Fruit fly (Drosophila melanogaster) whole organism, embryonic: ENCODE data around the gene Ndae1.

Experiments used
- ATbp ChIP-seq: fragments of 200-800 bp; sonication (Bioruptor generic); optimal IDR thresholded peaks from 2 replicates; lab custom pipeline; 2017; ENCODE audit warnings: missing biosample characterization, mild to moderate bottlenecking, missing genetic modification characterization, missing genetic modification reagents
- Aef1 ChIP-seq: fragments of 200-800 bp; sonication (Bioruptor generic); IDR thresholded peaks from 3 replicates; pipeline ENCODE4 v1.3.6; 2022; ENCODE audit warnings: missing biosample characterization, missing genetic modification characterization
- BtbVII ChIP-seq: fragments of 200-800 bp; sonication (Bioruptor generic); optimal IDR thresholded peaks from 3 replicates; lab custom pipeline; 2017; ENCODE audit warnings: missing biosample characterization, mild to moderate bottlenecking, missing genetic modification characterization
- CG11504 ChIP-seq: fragments of 200-800 bp; sonication (Bioruptor generic); optimal IDR thresholded peaks from 3 replicates; lab custom pipeline; 2019; ENCODE audit warnings: missing biosample characterization, mild to moderate bottlenecking, missing genetic modification characterization, moderate library complexity
- CG12744 ChIP-seq: fragments of 200-800 bp; sonication (Bioruptor generic); optimal IDR thresholded peaks from 2 replicates; lab custom pipeline; 2016; ENCODE audit warnings: missing biosample characterization, missing genetic modification characterization
- CG14667 ChIP-seq: fragments of 200-800 bp; sonication (Bioruptor generic); IDR thresholded peaks from 2 replicates; pipeline ENCODE4 v1.3.6; 2022; ENCODE audit warnings: missing biosample characterization, missing genetic modification characterization
- CG15479 ChIP-seq: fragments of 200-800 bp; sonication (Bioruptor generic); optimal IDR thresholded peaks from 3 replicates; lab custom pipeline; 2019; ENCODE audit warnings: missing biosample characterization, mild to moderate bottlenecking, missing genetic modification characterization, moderate library complexity
- CG1603 ChIP-seq: fragments of 200-800 bp; sonication (Bioruptor generic); optimal IDR thresholded peaks from 2 replicates; lab custom pipeline; 2019; ENCODE audit warnings: missing biosample characterization, mild to moderate bottlenecking, missing genetic modification characterization, moderate library complexity
- CG16863 ChIP-seq: fragments of 200-800 bp; sonication (Bioruptor generic); optimal IDR thresholded peaks from 3 replicates; lab custom pipeline; 2016; ENCODE audit warnings: missing biosample characterization, missing genetic modification characterization
- CG17328 ChIP-seq: fragments of 200-800 bp; sonication (Bioruptor generic); IDR thresholded peaks from 2 replicates; pipeline ENCODE4 v1.3.6; 2022; ENCODE audit warnings: missing biosample characterization, missing genetic modification characterization
- CG2712 ChIP-seq: fragments of 200-800 bp; optimal IDR thresholded peaks from 3 replicates; lab custom pipeline; 2019; ENCODE audit warnings: missing biosample characterization, mild to moderate bottlenecking, missing genetic modification characterization, moderate library complexity
- CG7271 ChIP-seq: fragments of 200-800 bp; sonication (Bioruptor generic); optimal IDR thresholded peaks from 2 replicates; lab custom pipeline; 2018; ENCODE audit warnings: missing biosample characterization, mild to moderate bottlenecking, missing genetic modification characterization, moderate library complexity
- CG8765 ChIP-seq: fragments of 200-800 bp; sonication (Bioruptor generic); IDR thresholded peaks from 2 replicates; pipeline ENCODE4 v1.3.6; 2022; ENCODE audit warnings: missing biosample characterization, missing genetic modification characterization
- CG9817 ChIP-seq: fragments of 200-800 bp; sonication (Bioruptor generic); optimal IDR thresholded peaks from 2 replicates; lab custom pipeline; 2018; ENCODE audit warnings: missing biosample characterization, mild to moderate bottlenecking, missing genetic modification characterization, moderate library complexity
- CG9876 ChIP-seq: fragments of 200-800 bp; sonication (Bioruptor generic); optimal IDR thresholded peaks from 2 replicates; lab custom pipeline; 2016; ENCODE audit warnings: missing biosample characterization, missing genetic modification characterization
- Dbx ChIP-seq: fragments of 200-800 bp; sonication (Bioruptor generic); IDR thresholded peaks from 3 replicates; pipeline ENCODE4 v1.3.6; 2022; ENCODE audit warnings: missing biosample characterization, missing genetic modification characterization
- HLHmδ ChIP-seq: fragments of 200-800 bp; sonication (Bioruptor generic); optimal IDR thresholded peaks from 2 replicates; lab custom pipeline; 2018; ENCODE audit warnings: missing biosample characterization, mild to moderate bottlenecking, missing genetic modification characterization, moderate library complexity
- HmgZ ChIP-seq: fragments of 200-800 bp; sonication (Bioruptor generic); optimal IDR thresholded peaks from 2 replicates; lab custom pipeline; 2018; ENCODE audit warnings: missing biosample characterization, mild to moderate bottlenecking, missing genetic modification characterization
- PHDP ChIP-seq: fragments of 200-800 bp; sonication (Bioruptor generic); optimal IDR thresholded peaks from 3 replicates; lab custom pipeline; 2018; ENCODE audit warnings: missing biosample characterization, mild to moderate bottlenecking, missing genetic modification characterization, moderate library complexity
- Ptx1 ChIP-seq: fragments of 200-800 bp; sonication (Bioruptor generic); IDR thresholded peaks from 2 replicates; pipeline ENCODE4 v1.3.6; 2022; ENCODE audit warnings: missing biosample characterization, missing genetic modification characterization
- Rx ChIP-seq: fragments of 200-800 bp; sonication (Bioruptor generic); IDR thresholded peaks from 2 replicates; pipeline ENCODE4 v1.3.6; 2022; ENCODE audit warnings: missing biosample characterization, missing genetic modification characterization
- Sox100B ChIP-seq: fragments of 200-800 bp; sonication (Bioruptor generic); optimal IDR thresholded peaks from 3 replicates; lab custom pipeline; 2018; ENCODE audit warnings: missing biosample characterization, mild to moderate bottlenecking, missing genetic modification characterization
- Sox102F ChIP-seq: fragments of 200-800 bp; sonication (Bioruptor generic); optimal IDR thresholded peaks from 2 replicates; lab custom pipeline; 2018; ENCODE audit warnings: missing biosample characterization, mild to moderate bottlenecking, missing genetic modification characterization, moderate library complexity
- Usf ChIP-seq: fragments of 200-800 bp; sonication (Bioruptor generic); optimal IDR thresholded peaks from 2 replicates; lab custom pipeline; 2017; ENCODE audit warnings: missing genotype, missing biosample characterization, missing genetic modification characterization
- Xrp1 ChIP-seq: fragments of 200-800 bp; sonication (Bioruptor generic); IDR thresholded peaks from 2 replicates; pipeline ENCODE4 v1.3.6; 2022; ENCODE audit warnings: missing biosample characterization, missing genetic modification characterization
- ac ChIP-seq: fragments of 200-800 bp; sonication (Bioruptor generic); optimal IDR thresholded peaks from 3 replicates; lab custom pipeline; 2017; ENCODE audit warnings: missing biosample characterization, mild to moderate bottlenecking, missing genetic modification characterization
- bsh ChIP-seq, 2 experiments: fragments of 200-800 bp; sonication (Bioruptor generic); optimal IDR thresholded peaks; 2 replicates each; lab custom pipeline; 2017 to 2018; ENCODE audit warnings: mild to moderate bottlenecking in 2 of 2, missing biosample characterization in 2 of 2, missing genetic modification characterization in 2 of 2, moderate library complexity in 1 of 2
- cato ChIP-seq: fragments of 200-800 bp; sonication (Bioruptor generic); optimal IDR thresholded peaks from 2 replicates; lab custom pipeline; 2016; ENCODE audit warnings: missing biosample characterization, missing genetic modification characterization, borderline replicate concordance
- chif ChIP-seq, 2 experiments: fragments of 200-800 bp; sonication (Bioruptor generic); optimal IDR thresholded peaks; 3 replicates each; lab custom pipeline; 2016; ENCODE audit warnings: missing biosample characterization in 2 of 2, missing genetic modification characterization in 2 of 2
- chinmo ChIP-seq: fragments of 200-800 bp; sonication (Bioruptor generic); IDR thresholded peaks from 4 replicates; pipeline ENCODE4 v1.3.6; 2022; ENCODE audit warnings: missing biosample characterization, missing genetic modification characterization; ENCODE audit not compliant: partially characterized antibody
- chm ChIP-seq: fragments of 200-800 bp; sonication (Bioruptor generic); IDR thresholded peaks from 2 replicates; pipeline ENCODE4 v1.3.6; 2022; ENCODE audit warnings: missing biosample characterization, missing genetic modification characterization
- ci ChIP-seq: fragments of 200-800 bp; sonication (Bioruptor generic); IDR thresholded peaks from 3 replicates; pipeline ENCODE4 v1.3.6; 2022; ENCODE audit warnings: missing biosample characterization, missing genetic modification characterization
- danr ChIP-seq: fragments of 200-800 bp; sonication (Bioruptor generic); IDR thresholded peaks from 2 replicates; pipeline ENCODE4 v1.3.6; 2022; ENCODE audit warnings: missing biosample characterization, missing genetic modification characterization
- dimm ChIP-seq: fragments of 200-800 bp; sonication (Bioruptor generic); IDR thresholded peaks from 2 replicates; pipeline ENCODE4 v1.3.6; 2022; ENCODE audit warnings: missing biosample characterization, missing genetic modification characterization
- emc ChIP-seq: fragments of 200-800 bp; sonication (Bioruptor generic); optimal IDR thresholded peaks from 2 replicates; lab custom pipeline; 2016; ENCODE audit warnings: missing biosample characterization, missing genetic modification characterization
- gem ChIP-seq: fragments of 200-800 bp; sonication (Bioruptor generic); optimal IDR thresholded peaks from 2 replicates; lab custom pipeline; 2019; ENCODE audit warnings: missing biosample characterization, mild to moderate bottlenecking, missing genetic modification characterization, moderate library complexity
- inv ChIP-seq: fragments of 200-800 bp; sonication (Bioruptor generic); IDR thresholded peaks from 2 replicates; pipeline ENCODE4 v1.3.6; 2022; ENCODE audit warnings: missing biosample characterization, missing genetic modification characterization; ENCODE audit not compliant: partially characterized antibody
- ken ChIP-seq: fragments of 200-800 bp; sonication (Bioruptor generic); IDR thresholded peaks from 3 replicates; pipeline ENCODE4 v1.3.6; 2022; ENCODE audit warnings: missing biosample characterization, missing genetic modification characterization
- mirr ChIP-seq: fragments of 200-800 bp; sonication (Bioruptor generic); optimal IDR thresholded peaks from 3 replicates; lab custom pipeline; 2018; ENCODE audit warnings: missing biosample characterization, mild to moderate bottlenecking, missing genetic modification characterization
- phol ChIP-seq: fragments of 200-800 bp; sonication (Bioruptor generic); optimal IDR thresholded peaks from 3 replicates; lab custom pipeline; 2018; ENCODE audit warnings: missing biosample characterization, mild to moderate bottlenecking, missing genetic modification characterization, moderate library complexity
- rib ChIP-seq: fragments of 200-800 bp; sonication (Bioruptor generic); IDR thresholded peaks from 2 replicates; pipeline ENCODE4 v1.3.6; 2022; ENCODE audit warnings: missing biosample characterization, missing genetic modification characterization
- ro ChIP-seq: fragments of 200-800 bp; sonication (Bioruptor generic); IDR thresholded peaks from 2 replicates; pipeline ENCODE4 v1.3.6; 2022; ENCODE audit warnings: missing biosample characterization, missing genetic modification characterization
- sd ChIP-seq: fragments of 200-800 bp; sonication (Bioruptor generic); optimal IDR thresholded peaks from 3 replicates; lab custom pipeline; 2018; ENCODE audit warnings: missing biosample characterization, mild to moderate bottlenecking, missing genetic modification characterization, moderate library complexity
- sens ChIP-seq: fragments of 200-800 bp; sonication (Bioruptor generic); peaks from one replicate; lab custom pipeline; 2016; ENCODE audit warnings: missing biosample characterization, missing genetic modification characterization
- tin ChIP-seq: fragments of 200-800 bp; sonication (Bioruptor generic); optimal IDR thresholded peaks from 3 replicates; lab custom pipeline; 2016; ENCODE audit warnings: missing biosample characterization, missing genetic modification characterization
- tup ChIP-seq: fragments of 200-800 bp; sonication (Bioruptor generic); optimal IDR thresholded peaks from 2 replicates; lab custom pipeline; 2016; ENCODE audit warnings: missing biosample characterization, mild to moderate bottlenecking, missing genetic modification characterization, moderate library complexity
- zen2 ChIP-seq: fragments of 200-800 bp; sonication (Bioruptor generic); IDR thresholded peaks from 3 replicates; pipeline ENCODE4 v1.3.6; 2022; ENCODE audit warnings: missing biosample characterization, missing genetic modification characterization; ENCODE audit not compliant: partially characterized antibody

Gene Ndae1

dm6 chr2L:7199635-7200110 is 49.5 kb downstream of the Ndae1 start (continued):
- no peak for TF ChIP-seq zen2 (GFP tag; lab: Robert Waterston, UW)
- TF ChIP-seq ac, result no peak
- no peak for TF ChIP-seq phol (tag; lab: Kevin White, UChicago)
- 0 out of 2 replicates have a peak, but pooled peaks have one; percentile 9 for TF ChIP-seq Xrp1 (GFP tag; lab: Robert Waterston, UW)
- TF ChIP-seq sd (tag; lab: Kevin White, UChicago), result peak; percentile 46
- no peak for TF ChIP-seq CG7271
- no peak for TF ChIP-seq CG1603 (tag; lab: Kevin White, UChicago)
- no peak for TF ChIP-seq BtbVII
- peak; percentile 35; the same call in 1 of the 2 replicates for TF ChIP-seq CG17328 (GFP tag; lab: Robert Waterston, UW)
- TF ChIP-seq tup (GFP tag; lab: Kevin White, UChicago), result no peak
- peak; percentile 17 for TF ChIP-seq gem (tag; lab: Kevin White, UChicago)
- no peak for TF ChIP-seq cato
- TF ChIP-seq CG8765 (GFP tag; lab: Robert Waterston, UW), result no peak
- TF ChIP-seq CG11504 (tag; lab: Kevin White, UChicago), result peak; percentile 6
- TF ChIP-seq chinmo (GFP tag; lab: Robert Waterston, UW), result 0 out of 4 replicates have a peak, but pooled peaks have one; percentile 23
- peak; percentile 61 for TF ChIP-seq sens (GFP tag; lab: Kevin White, UChicago)
- no peak for TF ChIP-seq dimm (GFP tag; lab: Robert Waterston, UW)
- no peak for TF ChIP-seq Sox100B
- no peak for TF ChIP-seq Aef1
- no peak for TF ChIP-seq ken (GFP tag; lab: Robert Waterston, UW)
- no peak for TF ChIP-seq ATbp (GFP tag; lab: Kevin White, UChicago)
- no peak for TF ChIP-seq mirr (GFP tag; lab: Kevin White, UChicago)
- TF ChIP-seq CG9817 (tag; lab: Kevin White, UChicago), result no peak
- no peak for TF ChIP-seq emc
- TF ChIP-seq CG9876 (GFP tag; lab: Kevin White, UChicago), result no peak
- TF ChIP-seq HmgZ, result no peak
- no peak for TF ChIP-seq CG16863 (GFP tag; lab: Kevin White, UChicago)
- no peak for TF ChIP-seq ro (GFP tag; lab: Robert Waterston, UW)
- no peak for TF ChIP-seq chif (GFP tag; optimal IDR thresholded peaks at IDR 0.05; lab: Kevin White, UChicago)
- TF ChIP-seq CG12744 (GFP tag; lab: Kevin White, UChicago), result no peak
- TF ChIP-seq Ptx1 (GFP tag; lab: Robert Waterston, UW), result 0 out of 2 replicates have a peak, but pooled peaks have one; percentile 6
- no peak for TF ChIP-seq inv
- no peak for TF ChIP-seq chm (GFP tag; lab: Robert Waterston, UW)
- peak; percentile 0 for TF ChIP-seq HLHmδ
- TF ChIP-seq Usf (GFP tag; lab: Kevin White, UChicago), result no peak
- no peak for TF ChIP-seq CG15479
- TF ChIP-seq Rx, result no peak
- peak; percentile 51 for TF ChIP-seq Sox102F (GFP tag; lab: Kevin White, UChicago)
- TF ChIP-seq rib (GFP tag; lab: Robert Waterston, UW), result 0 out of 2 replicates have a peak, but pooled peaks have one; percentile 17
- TF ChIP-seq bsh (GFP tag; optimal IDR thresholded peaks at IDR 0.05; lab: Kevin White, UChicago), result peak in 1 of 2 experiments; percentile 38
- TF ChIP-seq tin, result no peak
- no peak for TF ChIP-seq Dbx
- TF ChIP-seq PHDP (tag; lab: Kevin White, UChicago), result no peak
- 0 out of 3 replicates have a peak, but pooled peaks have one; percentile 8 for TF ChIP-seq ci (GFP tag; lab: Robert Waterston, UW)
- TF ChIP-seq danr (GFP tag; lab: Robert Waterston, UW), result no peak
- TF ChIP-seq CG14667, result no peak
- TF ChIP-seq CG2712 (tag; lab: Kevin White, UChicago), result peak; percentile 3
